Fruit fly (Drosophila melanogaster) whole organism: ENCODE results near the gene mRpS21.

ENCODE experiments used
- pan ChIP-seq: fragments of >200 bp; optimal IDR thresholded peaks from 2 replicates; lab custom pipeline; 2017
- psq ChIP-seq: fragments of >200 bp; optimal IDR thresholded peaks from 2 replicates; lab custom pipeline; 2017
- usp ChIP-seq: fragments of >200 bp; optimal IDR thresholded peaks from 2 replicates; lab custom pipeline; 2017; ENCODE audit warnings: missing biosample characterization, missing genetic modification characterization, mixed read lengths

- TF ChIP-seq usp (no peak), pan (lab: Kevin White, UChicago) (no peak), psq (lab: Kevin White, UChicago) (no peak)
Observed at dm6 chr3R:13403032-13403459, 21.4 kb upstream of the mRpS21 start, which contains the start of gene Dpm3.
